Worm (Caenorhabditis elegans) whole organism, L4 larva: ENCODE results near the gene F57G8.7.
"Not testable (repeated sequence)": the region's sequence is repeated elsewhere in the genome, so short reads cannot be mapped to it uniquely, and the experiment has no call there.

Experiments used
- F26F4.8 ChIP-seq: fragments of 200-800 bp; sonication (Bioruptor generic); conservative IDR thresholded peaks from 2 replicates; pipeline ENCODE4 v1.3.6; 2022; ENCODE audit warnings: missing genetic modification characterization, missing compliant biosample characterization
- R02D3.7 ChIP-seq: fragments of 150-350 bp; sonication (generic microtip); optimal IDR thresholded peaks from 3 replicates; lab custom pipeline; 2014; ENCODE audit warnings: missing biosample characterization, missing genetic modification characterization
- T20F7.1 ChIP-seq: fragments of 200-800 bp; sonication (Bioruptor generic); optimal IDR thresholded peaks from 2 replicates; lab custom pipeline; 2018; ENCODE audit warnings: mild to moderate bottlenecking, missing genetic modification characterization, missing compliant biosample characterization
- Y105C5A.15 ChIP-seq: fragments of 200-800 bp; sonication (Bioruptor generic); IDR thresholded peaks from 2 replicates; pipeline ENCODE4 v1.3.6; 2022; ENCODE audit warnings: missing genetic modification characterization, missing compliant biosample characterization
- Y75B8A.6 ChIP-seq: fragments of 200-800 bp; sonication (Bioruptor generic); IDR thresholded peaks from 2 replicates; pipeline ENCODE4 v1.3.6; 2022; ENCODE audit warnings: missing genetic modification reagents, missing genetic modification characterization, missing compliant biosample characterization
- ZK337.2 ChIP-seq: fragments of 200-800 bp; sonication (Bioruptor generic); IDR thresholded peaks from 2 replicates; pipeline ENCODE4 v1.3.6; 2022; ENCODE audit warnings: missing genetic modification reagents, missing genetic modification characterization, missing compliant biosample characterization
- aha-1 ChIP-seq: fragments of 150-350 bp; peaks from one replicate; lab custom pipeline; 2014; ENCODE audit warnings: missing biosample characterization, missing genetic modification characterization
- aly-2 ChIP-seq: sonication (generic microtip); optimal IDR thresholded peaks from 2 replicates; lab custom pipeline; 2018; ENCODE audit warnings: missing biosample characterization, missing genetic modification characterization
- arid-1 ChIP-seq: fragments of 200-800 bp; sonication (Bioruptor generic); conservative IDR thresholded peaks from 2 replicates; pipeline ENCODE4 v1.3.6; 2022; ENCODE audit warnings: missing genetic modification reagents, missing genetic modification characterization, missing compliant biosample characterization
- ceh-32 ChIP-seq: sonication (generic microtip); optimal IDR thresholded peaks from 2 replicates; lab custom pipeline; 2016; ENCODE audit warnings: mild to moderate bottlenecking, missing genetic modification characterization, missing compliant biosample characterization; ENCODE audit not compliant: poor library complexity
- ces-1 ChIP-seq: fragments of 150-350 bp; sonication (generic microtip); optimal IDR thresholded peaks from 4 replicates; lab custom pipeline; 2014; ENCODE audit warnings: missing biosample characterization, missing genetic modification reagents, missing genetic modification characterization
- ctbp-1 ChIP-seq: fragments of 200-800 bp; sonication (Bioruptor generic); IDR thresholded peaks from 2 replicates; pipeline ENCODE4 v1.3.6; 2022; ENCODE audit warnings: missing genetic modification reagents, missing genetic modification characterization, missing compliant biosample characterization
- daf-16 ChIP-seq, 3 experiments: sonication (generic microtip); optimal IDR thresholded peaks; 2 replicates each; lab custom pipeline; 2016 to 2017; ENCODE audit warnings: missing genetic modification characterization in 3 of 3, missing genetic modification reagents in 3 of 3, mild to moderate bottlenecking in 2 of 3, missing compliant biosample characterization in 2 of 3, missing biosample characterization in 1 of 3, moderate library complexity in 1 of 3
- dmd-6 ChIP-seq: fragments of 200-800 bp; sonication (Bioruptor generic); IDR thresholded peaks from 2 replicates; pipeline ENCODE4 v1.3.6; 2022; ENCODE audit warnings: missing genetic modification reagents, missing genetic modification characterization, missing compliant biosample characterization
- dpl-1 ChIP-seq: fragments of 150-350 bp; optimal IDR thresholded peaks from 2 replicates; lab custom pipeline; 2014; ENCODE audit warnings: missing biosample characterization, missing genetic modification reagents, missing genetic modification characterization
- dve-1 ChIP-seq: sonication (generic microtip); optimal IDR thresholded peaks from 2 replicates; lab custom pipeline; 2017; ENCODE audit warnings: antibody characterized with exemption, mild to moderate bottlenecking, missing genetic modification characterization, missing compliant biosample characterization; ENCODE audit not compliant: insufficient read depth
- egl-43 ChIP-seq: fragments of 200-800 bp; sonication (Bioruptor generic); IDR thresholded peaks from 2 replicates; pipeline ENCODE4 v1.3.6; 2022; ENCODE audit warnings: missing genetic modification reagents, missing genetic modification characterization, missing compliant biosample characterization
- fos-1 ChIP-seq: fragments of 150-350 bp; optimal IDR thresholded peaks from 2 replicates; lab custom pipeline; 2014; ENCODE audit warnings: missing biosample characterization, missing genetic modification characterization
- hlh-11 ChIP-seq: fragments of 200-800 bp; sonication (Bioruptor generic); optimal IDR thresholded peaks from 2 replicates; lab custom pipeline; 2018; ENCODE audit warnings: mild to moderate bottlenecking, missing genetic modification characterization, missing compliant biosample characterization
- hlh-30 ChIP-seq: sonication (generic microtip); optimal IDR thresholded peaks from 2 replicates; lab custom pipeline; 2017; ENCODE audit warnings: antibody characterized with exemption, mild to moderate bottlenecking, missing genetic modification characterization, missing compliant biosample characterization; ENCODE audit not compliant: insufficient read depth
- lim-7 ChIP-seq: fragments of 200-800 bp; sonication (Bioruptor generic); IDR thresholded peaks from 2 replicates; pipeline ENCODE4 v1.3.6; 2022; ENCODE audit warnings: missing genetic modification characterization, missing compliant biosample characterization
- lin-38 ChIP-seq: fragments of 200-800 bp; sonication (Bioruptor generic); IDR thresholded peaks from 2 replicates; pipeline ENCODE4 v1.3.6; 2022; ENCODE audit warnings: missing genetic modification reagents, missing genetic modification characterization, missing compliant biosample characterization
- lir-3 ChIP-seq: sonication (generic microtip); optimal IDR thresholded peaks from 2 replicates; lab custom pipeline; 2016; ENCODE audit warnings: mild to moderate bottlenecking, missing genetic modification characterization, missing compliant biosample characterization
- madf-5 ChIP-seq, 2 experiments: fragments of 200-800 bp; sonication (Bioruptor generic); IDR thresholded peaks; 2 replicates each; pipeline ENCODE4 v1.3.6; 2022; ENCODE audit warnings: missing compliant biosample characterization in 2 of 2, missing genetic modification characterization in 2 of 2
- mep-1 ChIP-seq: fragments of 150-350 bp; sonication (generic microtip); optimal IDR thresholded peaks from 3 replicates; lab custom pipeline; 2014; ENCODE audit warnings: missing biosample characterization, missing genetic modification characterization
- nhr-102 ChIP-seq: sonication (generic microtip); optimal IDR thresholded peaks from 2 replicates; lab custom pipeline; 2016; ENCODE audit warnings: mild to moderate bottlenecking, missing genetic modification characterization, moderate library complexity, missing compliant biosample characterization
- nhr-111 ChIP-seq: fragments of 200-800 bp; sonication (Bioruptor generic); optimal IDR thresholded peaks from 2 replicates; lab custom pipeline; 2018; ENCODE audit warnings: mild to moderate bottlenecking, missing genetic modification characterization, missing compliant biosample characterization
- nhr-48 ChIP-seq: sonication (generic microtip); optimal IDR thresholded peaks from 2 replicates; lab custom pipeline; 2016; ENCODE audit warnings: mild to moderate bottlenecking, missing genetic modification characterization, missing compliant biosample characterization
- pha-4 ChIP-seq, 2 experiments: fragments of 150-350 bp in 1 of 2; fragments of 200-800 bp in 1 of 2; sonication (Bioruptor generic) in 1 of 2; IDR thresholded peaks in 1 of 2; optimal IDR thresholded peaks in 1 of 2; 2 replicates each; pipeline versions ENCODE4 v1.3.6 to Lab custom; 2014 to 2022; ENCODE audit warnings: missing genetic modification characterization in 2 of 2, missing genetic modification reagents in 2 of 2, missing biosample characterization in 1 of 2, missing compliant biosample characterization in 1 of 2
- php-3 ChIP-seq: fragments of 200-800 bp; sonication (Bioruptor generic); IDR thresholded peaks from 2 replicates; pipeline ENCODE4 v1.3.6; 2022; ENCODE audit warnings: missing genetic modification reagents, missing genetic modification characterization, missing compliant biosample characterization
- saeg-2 ChIP-seq: fragments of 200-800 bp; sonication (Bioruptor generic); IDR thresholded peaks from 2 replicates; pipeline ENCODE4 v1.3.6; 2022; ENCODE audit warnings: missing genetic modification reagents, missing genetic modification characterization, missing compliant biosample characterization
- snpc-1.2 ChIP-seq: fragments of 200-800 bp; sonication (Bioruptor generic); IDR thresholded peaks from 2 replicates; pipeline ENCODE4 v1.3.6; 2022; ENCODE audit warnings: missing genetic modification reagents, missing genetic modification characterization, missing compliant biosample characterization
- tra-1 ChIP-seq: fragments of 200-800 bp; sonication (Bioruptor generic); IDR thresholded peaks from 2 replicates; pipeline ENCODE4 v1.3.6; 2022; ENCODE audit warnings: missing genetic modification reagents, missing genetic modification characterization, missing compliant biosample characterization
- unc-130 ChIP-seq: sonication (generic microtip); optimal IDR thresholded peaks from 2 replicates; lab custom pipeline; 2016; ENCODE audit warnings: missing genetic modification reagents, missing genetic modification characterization, missing compliant biosample characterization
- vab-7 ChIP-seq: fragments of 200-800 bp; sonication (Bioruptor generic); IDR thresholded peaks from 2 replicates; pipeline ENCODE4 v1.3.6; 2022; ENCODE audit warnings: missing genetic modification reagents, missing genetic modification characterization, missing compliant biosample characterization
- zag-1 ChIP-seq: fragments of 150-350 bp; optimal IDR thresholded peaks from 2 replicates; lab custom pipeline; 2014; ENCODE audit warnings: missing biosample characterization, missing genetic modification characterization
- zfp-3 ChIP-seq: fragments of 200-800 bp; sonication (Bioruptor generic); conservative IDR thresholded peaks from 2 replicates; pipeline ENCODE4 v1.3.6; 2022; ENCODE audit warnings: missing genetic modification reagents, missing genetic modification characterization, missing compliant biosample characterization
- zip-11 ChIP-seq: fragments of 200-800 bp; sonication (Bioruptor generic); IDR thresholded peaks from 2 replicates; pipeline ENCODE4 v1.3.6; 2022; ENCODE audit warnings: missing genetic modification characterization, missing compliant biosample characterization
- zip-2 ChIP-seq: fragments of 150-350 bp; optimal IDR thresholded peaks from 2 replicates; lab custom pipeline; 2014; ENCODE audit warnings: missing biosample characterization, missing genetic modification characterization
- ztf-11 ChIP-seq: fragments of 150-350 bp; optimal IDR thresholded peaks from 2 replicates; lab custom pipeline; 2014; ENCODE audit warnings: missing biosample characterization, missing genetic modification characterization

Gene F57G8.7

ce11 chrV:16333412-16333811, 4.5 kb downstream of the F57G8.7 start, which contains the start of gene srh-167:
srh-167 (plus strand) TSS chrV:16333712.
- TF ChIP-seq lir-3 (tag; lab: Kevin White, UChicago) (no peak), aly-2 (tag; lab: Kevin White, UChicago) (no peak), ceh-32 (tag; lab: Kevin White, UChicago) (no peak), ztf-11 (tag; lab: Kevin White, UChicago) (no peak), saeg-2 (GFP tag; lab: Robert Waterston, UW) (no peak), ces-1 (no peak), fos-1 (tag; lab: Kevin White, UChicago) (no peak), dpl-1 (GFP tag; lab: Kevin White, UChicago) (no peak), madf-5 (GFP tag; IDR thresholded peaks at IDR 0.05; lab: Robert Waterston, UW) (no peak), nhr-102 (tag; lab: Kevin White, UChicago) (no peak), Y75B8A.6 (GFP tag; lab: Robert Waterston, UW) (no peak), unc-130 (GFP tag; lab: Kevin White, UChicago) (no peak), ZK337.2 (GFP tag; lab: Robert Waterston, UW) (no peak), mep-1 (tag; lab: Kevin White, UChicago) (no peak), zag-1 (tag; lab: Kevin White, UChicago) (no peak), egl-43 (GFP tag; lab: Robert Waterston, UW) (no peak)
- TF ChIP-seq, all 104 proteins: peak for 0

DNA sequence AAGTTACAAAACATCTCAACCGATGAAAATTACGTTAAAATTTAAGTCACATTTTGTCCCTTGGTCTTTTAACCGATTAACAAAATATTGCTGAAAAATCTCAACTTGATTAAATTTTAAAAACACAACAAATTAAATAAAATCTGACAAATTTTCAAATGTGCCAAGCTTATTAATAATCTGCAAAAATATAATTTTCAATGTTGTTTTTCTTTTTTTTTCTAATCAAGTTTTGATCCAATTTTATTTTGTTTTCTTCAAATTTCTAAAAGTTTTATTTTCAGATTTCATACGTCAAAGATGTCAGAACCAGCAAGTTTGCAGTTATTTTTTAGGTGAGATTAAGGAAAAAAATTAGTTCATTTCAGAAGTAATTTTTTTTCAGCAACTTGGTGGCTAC, 7.4 kb downstream of the F57G8.7 start, which contains the start of gene srw-87:
Gene srw-87 (plus strand): TSS at position 301 of the 400 bp plus-strand sequence.
- no peak for TF ChIP-seq R02D3.7 (tag; lab: Kevin White, UChicago)
- TF ChIP-seq T20F7.1 (GFP tag; lab: Kevin White, UChicago), result no peak
- TF ChIP-seq nhr-111 (GFP tag; lab: Kevin White, UChicago), result no peak
- TF ChIP-seq zip-2 (tag; lab: Kevin White, UChicago), result no peak
- TF ChIP-seq zfp-3 (GFP tag; lab: Robert Waterston, UW), result no peak
- no peak for TF ChIP-seq ctbp-1 (GFP tag; lab: Robert Waterston, UW)
- TF ChIP-seq, all 104 proteins: peak for 0

ce11 chrV:16338287-16339092, 9.5 kb downstream of the F57G8.7 start, which contains the start of gene slc-9B.2:
slc-9B.2 (plus strand) TSS chrV:16339042.
- TF ChIP-seq unc-130 (GFP tag; lab: Kevin White, UChicago), result peak; percentile 1
- TF ChIP-seq pha-4 (GFP tag; IDR thresholded peaks at IDR 0.05; lab: Robert Waterston, UW), result peak; percentile 68; the same call in 1 of the 2 replicates
- TF ChIP-seq pha-4 (tag; optimal IDR thresholded peaks at IDR 0.05; lab: Kevin White, UChicago); daf-16 (GFP tag; optimal IDR thresholded peaks at IDR 0.05; lab: Kevin White, UChicago): not testable (repeated sequence)
- TF ChIP-seq ZK337.2 (GFP tag; lab: Robert Waterston, UW), result 0 out of 2 replicates have a peak, but pooled peaks have one; percentile 39
- TF ChIP-seq arid-1 (GFP tag; lab: Robert Waterston, UW), result 0 out of 2 replicates have a peak, but pooled peaks have one; percentile 57
- TF ChIP-seq daf-16 (tag; optimal IDR thresholded peaks at IDR 0.05; lab: Kevin White, UChicago), result peak; percentile 73
- TF ChIP-seq Y105C5A.15, result 0 out of 2 replicates have a peak, but pooled peaks have one; percentile 60
- TF ChIP-seq aha-1 (tag; lab: Kevin White, UChicago), result peak; percentile 15
- 0 out of 2 replicates have a peak, but pooled peaks have one; percentile 26 for TF ChIP-seq zip-11 (GFP tag; lab: Robert Waterston, UW)
- 0 out of 2 replicates have a peak, but pooled peaks have one; percentile 37 for TF ChIP-seq F26F4.8 (GFP tag; lab: Robert Waterston, UW)
- TF ChIP-seq lin-38 (GFP tag; lab: Robert Waterston, UW), result peak; percentile 58
- peak; percentile 86 for TF ChIP-seq php-3 (GFP tag; lab: Robert Waterston, UW)
- peak; percentile 8 for TF ChIP-seq hlh-30 (tag; lab: Kevin White, UChicago)
- TF ChIP-seq dmd-6 (GFP tag; lab: Robert Waterston, UW), result peak; percentile 66
- TF ChIP-seq nhr-48 (tag; lab: Kevin White, UChicago), result peak; percentile 72
- peak; percentile 76 for TF ChIP-seq snpc-1.2
- peak; percentile 54; the same call in 1 of the 2 replicates for TF ChIP-seq vab-7 (GFP tag; lab: Robert Waterston, UW)
- peak; percentile 39 for TF ChIP-seq hlh-11 (tag; lab: Kevin White, UChicago)
- TF ChIP-seq lim-7 (GFP tag; lab: Robert Waterston, UW), result peak; percentile 65
- peak; percentile 38 for TF ChIP-seq dve-1 (tag; lab: Kevin White, UChicago)
- 0 out of 2 replicates have a peak, but pooled peaks have one; percentile 55 for TF ChIP-seq tra-1 (GFP tag; lab: Robert Waterston, UW)
- peak; percentile 44 for TF ChIP-seq nhr-102 (tag; lab: Kevin White, UChicago)
- TF ChIP-seq, all 104 proteins: peak for 21; not testable (repeated sequence) for 83
